Fruit fly (Drosophila melanogaster) Kc167 (cell line): ENCODE measurements around the gene Sfp93F.

Experiments used
- Myc ChIP-seq: fragments of >200 bp; optimal IDR thresholded peaks from 2 replicates; lab custom pipeline; 2017; ENCODE audit warnings: missing external identifiers
- h ChIP-seq: fragments of >200 bp; optimal IDR thresholded peaks from 3 replicates; lab custom pipeline; 2018; ENCODE audit warnings: missing external identifiers
- insv ChIP-seq: fragments of >200 bp; optimal IDR thresholded peaks from 3 replicates; lab custom pipeline; 2018; ENCODE audit warnings: missing external identifiers
- psq ChIP-seq: fragments of >200 bp; optimal IDR thresholded peaks from 2 replicates; lab custom pipeline; 2017; ENCODE audit warnings: missing external identifiers
- ttk ChIP-seq: sonication (Bioruptor generic); optimal IDR thresholded peaks from 2 replicates; lab custom pipeline; 2017; ENCODE audit warnings: missing external identifiers

DNA sequence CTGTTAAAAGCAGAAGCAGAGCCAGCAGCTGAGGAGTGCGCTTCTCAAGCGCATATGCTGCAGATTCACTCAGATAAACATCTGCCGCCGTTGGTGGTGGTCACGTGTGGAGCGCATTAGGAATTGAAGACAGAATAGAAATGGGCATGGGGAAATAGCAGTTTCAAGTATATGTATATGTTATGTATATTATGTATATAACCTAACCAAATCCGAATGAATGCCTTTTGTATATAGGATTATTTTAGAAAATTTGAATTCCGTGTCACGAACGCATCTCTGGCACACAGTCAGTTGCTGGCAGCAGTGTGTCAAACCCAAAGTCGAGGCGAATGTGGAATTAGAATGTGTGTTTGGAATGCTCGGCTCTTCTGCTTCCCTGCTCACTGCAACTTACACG lies 45.0 kb downstream of the Sfp93F start:
- TF ChIP-seq Myc (lab: Kevin White, UChicago) (no peak), ttk (no peak), h (no peak), psq (lab: Kevin White, UChicago) (no peak), insv (lab: Kevin White, UChicago) (no peak)
